Fruit fly (Drosophila melanogaster): ENCODE data around the gene CG34268.

Gene CG34268

DNA sequence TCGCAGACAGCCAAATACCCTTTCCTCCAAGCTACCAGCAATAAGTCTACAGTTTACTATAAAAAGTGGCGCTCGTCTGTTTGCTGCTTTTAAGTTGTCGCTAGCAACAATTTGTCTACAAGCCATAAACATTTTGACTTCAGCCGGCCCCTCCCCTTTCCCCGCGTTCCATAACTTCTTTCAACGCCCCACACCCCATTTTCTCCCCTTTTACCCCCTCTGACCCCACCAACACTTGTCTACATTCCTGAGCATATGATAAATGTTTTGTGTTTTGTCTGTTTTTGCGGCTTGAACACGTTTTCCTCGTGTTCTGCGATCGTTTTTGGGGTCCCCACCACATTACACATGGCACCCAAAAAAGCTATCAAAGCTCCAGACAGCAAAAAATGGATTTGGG lies 12.9 kb downstream of the CG34268 start:
- TF ChIP-seq foxo (GFP tag; optimal IDR thresholded peaks at IDR 0.05) (no peak), Rel (GFP tag; optimal IDR thresholded peaks at IDR 0.05) (no peak), Rel (tag; optimal IDR thresholded peaks at IDR 0.05) (no peak), brk (GFP tag; optimal IDR thresholded peaks at IDR 0.05) (no peak), CG32264 (GFP tag; optimal IDR thresholded peaks at IDR 0.05) (no peak), h (GFP tag; optimal IDR thresholded peaks at IDR 0.05) (no peak), Dfd (GFP tag; optimal IDR thresholded peaks at IDR 0.05) (no peak), Mio (GFP tag; optimal IDR thresholded peaks at IDR 0.05) (no peak), GATAd (GFP tag; optimal IDR thresholded peaks at IDR 0.05) (no peak), CrebA (GFP tag; optimal IDR thresholded peaks at IDR 0.05; ENCODE audit: borderline replicate concordance) (no peak), usp (GFP tag; optimal IDR thresholded peaks at IDR 0.05) (no peak), Hr78 (GFP tag; optimal IDR thresholded peaks at IDR 0.05) (no peak), rgr (GFP tag; optimal IDR thresholded peaks at IDR 0.05) (no peak)

DNA sequence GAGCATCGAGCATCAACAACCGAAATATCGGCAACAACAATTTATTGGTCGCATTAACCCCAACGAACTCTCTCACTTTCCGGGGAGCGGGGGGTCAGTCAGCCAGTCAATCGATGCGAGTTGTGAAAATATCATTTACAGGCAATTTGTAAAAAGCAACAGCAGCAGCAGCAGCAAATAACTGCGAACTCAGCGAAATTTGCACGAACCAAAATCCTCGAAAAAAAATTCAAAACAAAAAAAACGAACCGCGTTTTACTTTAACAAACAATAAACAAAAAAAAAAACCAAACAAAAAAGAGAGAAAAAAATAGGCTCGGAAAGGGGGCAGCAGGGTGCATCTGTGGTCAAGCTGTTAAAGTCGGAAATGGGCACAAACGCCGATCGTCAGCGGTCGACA lies 14.8 kb downstream of the CG34268 start:
- TF ChIP-seq dmrt93B (GFP tag; optimal IDR thresholded peaks at IDR 0.05) (no peak), usp (GFP tag; optimal IDR thresholded peaks at IDR 0.05) (no peak)

DNA sequence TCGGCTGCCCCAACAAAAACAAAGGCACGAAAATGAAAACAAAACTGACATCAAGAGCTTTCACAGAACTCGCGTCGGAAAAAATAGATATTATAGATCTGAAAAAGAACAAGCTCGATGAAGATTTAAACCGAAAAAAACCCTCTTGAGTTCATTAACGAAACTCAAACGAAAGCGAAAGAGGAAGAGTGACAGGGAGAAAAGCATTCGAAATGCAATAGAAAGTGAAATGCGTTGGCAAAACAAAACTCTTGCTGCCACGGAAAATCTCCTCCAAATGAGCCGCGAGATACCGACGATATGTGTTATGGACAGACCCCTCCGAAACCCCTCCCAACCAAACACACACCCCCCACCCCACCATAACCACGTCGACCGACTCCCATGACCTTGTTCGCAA lies 15.8 kb downstream of the CG34268 start:
- TF ChIP-seq Hr83 (GFP tag; optimal IDR thresholded peaks at IDR 0.05; ENCODE audit: poor library complexity, severe bottlenecking): no peak

DNA sequence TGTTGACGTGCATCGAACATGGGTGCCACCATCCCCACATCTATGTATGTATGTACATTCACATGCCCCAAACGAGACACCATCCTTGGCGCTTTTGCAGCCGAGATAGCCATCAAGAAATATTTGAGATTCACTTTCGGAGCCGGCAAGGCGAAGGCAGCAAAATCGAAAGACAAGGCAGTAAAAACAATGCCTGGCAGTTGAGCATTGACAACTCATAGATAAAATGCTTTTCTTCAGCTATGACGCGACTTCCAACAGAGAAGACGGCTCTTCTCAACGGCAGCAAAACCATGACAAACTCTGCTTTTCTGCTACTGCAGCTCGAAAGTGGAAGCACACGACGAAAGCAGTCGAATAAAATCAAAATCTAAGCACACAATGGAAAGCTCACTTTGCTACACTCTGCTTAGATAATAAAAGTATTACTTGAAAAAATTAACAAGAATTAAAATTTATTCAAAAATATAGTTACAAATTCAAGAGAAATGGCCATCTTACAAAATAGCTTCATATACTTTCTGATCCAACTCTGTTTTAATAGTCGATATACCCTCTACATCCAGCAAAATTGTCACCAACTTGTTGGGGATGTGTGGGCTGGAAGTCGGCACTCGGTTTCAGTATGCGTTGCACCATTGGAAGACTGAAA lies 16.3 kb downstream of the CG34268 start:
- TF ChIP-seq Jra (GFP tag; optimal IDR thresholded peaks at IDR 0.05): no peak
- TF ChIP-seq tai (GFP tag; optimal IDR thresholded peaks at IDR 0.05): no peak
- TF ChIP-seq Sp1 (GFP tag; optimal IDR thresholded peaks at IDR 0.05): no peak
- TF ChIP-seq Hnf4 (GFP tag; optimal IDR thresholded peaks at IDR 0.05): no peak
- TF ChIP-seq h (GFP tag; optimal IDR thresholded peaks at IDR 0.05): peak; percentile 35

DNA sequence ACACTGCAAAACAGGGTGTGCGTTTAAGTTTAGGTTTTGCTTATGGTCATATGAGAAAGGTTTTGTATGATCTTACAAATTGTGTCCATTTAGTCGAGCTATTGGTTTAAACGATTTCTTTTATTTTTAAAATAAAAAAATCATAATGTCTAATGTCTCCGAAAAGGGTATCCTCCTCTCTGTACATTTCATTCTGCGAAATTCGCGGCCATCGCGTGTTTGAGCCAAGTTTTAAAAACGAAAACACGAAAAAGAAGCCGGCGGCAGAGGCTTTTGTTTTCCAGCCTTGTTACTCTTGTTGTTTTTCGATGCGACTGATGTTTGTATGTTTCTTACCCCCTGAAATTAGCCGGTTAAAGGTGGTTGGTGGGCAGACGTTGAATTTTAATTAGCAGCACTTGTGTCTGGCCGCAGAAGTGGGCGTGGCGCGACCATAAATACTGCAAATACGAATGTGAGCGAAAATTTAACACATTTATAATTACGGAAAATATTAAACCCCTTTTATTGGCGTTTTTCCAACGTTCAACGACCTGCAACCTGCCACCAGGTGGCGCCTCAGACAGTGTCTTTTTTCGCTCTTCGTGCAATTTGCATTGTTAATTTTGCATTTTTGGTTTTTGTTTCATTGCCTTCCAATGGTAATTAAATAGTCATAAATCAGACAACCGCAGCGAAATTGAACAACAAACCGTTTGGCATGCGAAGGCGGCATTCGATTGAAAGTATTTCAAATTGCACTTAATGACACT lies 19.9 kb downstream of the CG34268 start:
- TF ChIP-seq foxo (GFP tag; optimal IDR thresholded peaks at IDR 0.05): peak in 1 of 2 experiments; percentile 8
- TF ChIP-seq brk (GFP tag; optimal IDR thresholded peaks at IDR 0.05): no peak
- TF ChIP-seq fru (GFP tag; optimal IDR thresholded peaks at IDR 0.05): peak; percentile 17
- TF ChIP-seq Vsx2 (GFP tag; optimal IDR thresholded peaks at IDR 0.05; ENCODE audit: partially characterized antibody): peak; percentile 19
- TF ChIP-seq woc (GFP tag; optimal IDR thresholded peaks at IDR 0.05): peak; percentile 3
- TF ChIP-seq dl (GFP tag; optimal IDR thresholded peaks at IDR 0.05; ENCODE audit: insufficient read depth in 1 of 2, partially characterized antibody in 2 of 2): no peak

DNA sequence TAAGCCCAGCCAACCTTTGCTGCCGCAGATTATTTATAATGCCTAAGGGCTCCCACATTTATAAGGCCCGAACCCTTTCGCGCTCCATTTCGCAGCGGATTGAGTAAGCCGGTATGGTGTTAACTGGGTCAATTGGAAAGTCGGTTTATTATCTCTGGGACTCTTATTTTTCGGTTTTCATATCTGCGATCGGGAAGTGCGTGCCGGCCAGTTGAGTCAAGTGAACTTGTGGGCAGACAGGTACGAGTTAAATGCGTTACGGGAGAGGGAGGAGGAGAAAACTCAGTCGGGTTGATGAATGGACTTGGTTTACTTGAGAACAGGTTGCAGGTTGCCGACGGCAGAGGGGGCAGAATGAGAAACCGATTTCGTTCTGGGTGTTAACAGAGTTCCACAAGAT lies 23.5 kb downstream of the CG34268 start:
- TF ChIP-seq dsf (GFP tag; optimal IDR thresholded peaks at IDR 0.05; ENCODE audit: borderline replicate concordance) (no peak), CG32264 (GFP tag; optimal IDR thresholded peaks at IDR 0.05) (no peak), lola (GFP tag; optimal IDR thresholded peaks at IDR 0.05) (no peak), tai (GFP tag; optimal IDR thresholded peaks at IDR 0.05) (no peak), Abd-B (GFP tag; optimal IDR thresholded peaks at IDR 0.05) (no peak), foxo (GFP tag; optimal IDR thresholded peaks at IDR 0.05) (no peak), Dfd (GFP tag; optimal IDR thresholded peaks at IDR 0.05) (no peak), woc (GFP tag; optimal IDR thresholded peaks at IDR 0.05) (no peak), Myc (optimal IDR thresholded peaks at IDR 0.05) (no peak), HLH106 (tag; optimal IDR thresholded peaks at IDR 0.05) (no peak), Hr83 (GFP tag; optimal IDR thresholded peaks at IDR 0.05; ENCODE audit: poor library complexity, severe bottlenecking) (no peak), jim (GFP tag; optimal IDR thresholded peaks at IDR 0.05) (no peak), Rel (GFP tag; optimal IDR thresholded peaks at IDR 0.05) (no peak), Rel (tag; optimal IDR thresholded peaks at IDR 0.05) (no peak), dmrt93B (GFP tag; optimal IDR thresholded peaks at IDR 0.05) (no peak), rgr (GFP tag; optimal IDR thresholded peaks at IDR 0.05) (no peak), usp (GFP tag; optimal IDR thresholded peaks at IDR 0.05) (no peak), Hr78 (GFP tag; optimal IDR thresholded peaks at IDR 0.05) (no peak), Sp1 (GFP tag; optimal IDR thresholded peaks at IDR 0.05) (no peak), ey (GFP tag; optimal IDR thresholded peaks at IDR 0.05) (no peak)

Measured in whole organism, wandering third instar larva.